Worm (Caenorhabditis elegans) whole organism, mixed stage, embryonic: ENCODE data around the gene nlp-71.
A peak's percentile ranks its signal among the peaks of the same experiment; 100 is the strongest.

Experiments used
- blmp-1 ChIP-seq: fragments of 150-350 bp; optimal IDR thresholded peaks from 2 replicates; lab custom pipeline; 2014; ENCODE audit warnings: missing biosample characterization, missing genetic modification characterization
- drap-1 ChIP-seq: fragments of 200-800 bp; sonication (Bioruptor generic); optimal IDR thresholded peaks from 3 replicates; lab custom pipeline; 2018; ENCODE audit warnings: mild to moderate bottlenecking, missing genetic modification characterization, missing compliant biosample characterization
- elt-1 ChIP-seq: sonication (generic microtip); optimal IDR thresholded peaks from 2 replicates; lab custom pipeline; 2017; ENCODE audit warnings: missing genetic modification characterization, mild to moderate bottlenecking, missing compliant biosample characterization, antibody characterized with exemption, moderate library complexity, borderline replicate concordance; ENCODE audit not compliant: insufficient read depth
- elt-3 ChIP-seq: fragments of 150-350 bp; optimal IDR thresholded peaks from 2 replicates; lab custom pipeline; 2014; ENCODE audit warnings: missing biosample characterization, missing genetic modification characterization
- hlh-1 ChIP-seq: fragments of 150-350 bp; optimal IDR thresholded peaks from 2 replicates; lab custom pipeline; 2014; ENCODE audit warnings: missing biosample characterization, missing genetic modification reagents, missing genetic modification characterization
- mep-1 ChIP-seq: fragments of 150-350 bp; optimal IDR thresholded peaks from 2 replicates; lab custom pipeline; 2017; ENCODE audit warnings: missing biosample characterization, missing genetic modification reagents, missing genetic modification characterization, inconsistent platforms
- nhr-12 ChIP-seq: fragments of 150-350 bp; optimal IDR thresholded peaks from 2 replicates; lab custom pipeline; 2014; ENCODE audit warnings: missing biosample characterization, missing genetic modification characterization
- pha-4 ChIP-seq: fragments of 150-350 bp; optimal IDR thresholded peaks from 2 replicates; lab custom pipeline; 2018; ENCODE audit warnings: missing biosample characterization, missing genetic modification reagents, missing genetic modification characterization
- snpc-4 ChIP-seq: fragments of 150-350 bp; optimal IDR thresholded peaks from 2 replicates; lab custom pipeline; 2014; ENCODE audit warnings: missing biosample characterization, missing genetic modification characterization
- sptf-1 ChIP-seq: sonication (generic microtip); optimal IDR thresholded peaks from 2 replicates; lab custom pipeline; 2017; ENCODE audit warnings: mild to moderate bottlenecking, missing genetic modification characterization, moderate library complexity, missing compliant biosample characterization
- tbx-8 ChIP-seq: fragments of 200-800 bp; sonication (Bioruptor generic); optimal IDR thresholded peaks from 2 replicates; lab custom pipeline; 2018; ENCODE audit warnings: mild to moderate bottlenecking, missing genetic modification characterization, moderate library complexity, missing compliant biosample characterization
- unc-39 ChIP-seq: fragments of 150-350 bp; optimal IDR thresholded peaks from 2 replicates; lab custom pipeline; 2014; ENCODE audit warnings: missing biosample characterization, missing genetic modification characterization
- unc-62 ChIP-seq: fragments of 150-350 bp; optimal IDR thresholded peaks from 2 replicates; lab custom pipeline; 2014; ENCODE audit warnings: missing biosample characterization, missing genetic modification reagents, missing genetic modification characterization
- ztf-11 ChIP-seq: fragments of 150-350 bp; optimal IDR thresholded peaks from 2 replicates; lab custom pipeline; 2014; ENCODE audit warnings: missing biosample characterization, missing genetic modification characterization

DNA sequence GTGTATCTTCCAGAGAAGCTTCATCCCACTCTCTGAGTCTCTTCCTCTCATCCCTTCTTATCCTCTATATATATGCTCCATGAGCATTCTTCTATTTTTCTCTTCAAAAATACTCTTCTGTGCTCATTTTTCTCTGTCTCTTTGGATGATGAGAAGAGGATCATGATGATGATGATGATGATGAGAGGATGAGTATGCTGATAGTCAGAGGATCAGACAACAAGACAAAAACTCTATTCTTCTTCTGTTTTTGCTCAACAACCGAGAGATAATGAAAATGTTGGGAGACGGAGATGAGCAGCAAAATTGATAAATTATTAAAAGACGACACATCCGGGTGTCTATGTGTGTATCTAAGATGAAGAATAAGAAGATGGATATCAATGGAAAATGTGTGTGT lies 20.1 kb downstream of the nlp-71 start:
- TF ChIP-seq blmp-1 (tag; lab: Kevin White, UChicago), result no peak
- TF ChIP-seq pha-4 (tag; lab: Kevin White, UChicago), result no peak
- TF ChIP-seq unc-62 (GFP tag; lab: Kevin White, UChicago), result peak; percentile 82
- TF ChIP-seq elt-1 (tag; lab: Kevin White, UChicago), result no peak
- TF ChIP-seq elt-3 (tag; lab: Kevin White, UChicago), result no peak
- no peak for TF ChIP-seq sptf-1
- no peak for TF ChIP-seq hlh-1
- no peak for TF ChIP-seq nhr-12
- no peak for TF ChIP-seq snpc-4 (tag; lab: Kevin White, UChicago)
- TF ChIP-seq ztf-11 (tag; lab: Kevin White, UChicago), result no peak
- TF ChIP-seq drap-1 (GFP tag; lab: Kevin White, UChicago), result no peak
- TF ChIP-seq unc-39 (tag; lab: Kevin White, UChicago), result no peak
- no peak for TF ChIP-seq mep-1 (tag; lab: Kevin White, UChicago)
- TF ChIP-seq tbx-8 (GFP tag; lab: Kevin White, UChicago), result no peak
